Fruit fly (Drosophila melanogaster): Measurements from ENCODE around the gene CG13667.

DNA sequence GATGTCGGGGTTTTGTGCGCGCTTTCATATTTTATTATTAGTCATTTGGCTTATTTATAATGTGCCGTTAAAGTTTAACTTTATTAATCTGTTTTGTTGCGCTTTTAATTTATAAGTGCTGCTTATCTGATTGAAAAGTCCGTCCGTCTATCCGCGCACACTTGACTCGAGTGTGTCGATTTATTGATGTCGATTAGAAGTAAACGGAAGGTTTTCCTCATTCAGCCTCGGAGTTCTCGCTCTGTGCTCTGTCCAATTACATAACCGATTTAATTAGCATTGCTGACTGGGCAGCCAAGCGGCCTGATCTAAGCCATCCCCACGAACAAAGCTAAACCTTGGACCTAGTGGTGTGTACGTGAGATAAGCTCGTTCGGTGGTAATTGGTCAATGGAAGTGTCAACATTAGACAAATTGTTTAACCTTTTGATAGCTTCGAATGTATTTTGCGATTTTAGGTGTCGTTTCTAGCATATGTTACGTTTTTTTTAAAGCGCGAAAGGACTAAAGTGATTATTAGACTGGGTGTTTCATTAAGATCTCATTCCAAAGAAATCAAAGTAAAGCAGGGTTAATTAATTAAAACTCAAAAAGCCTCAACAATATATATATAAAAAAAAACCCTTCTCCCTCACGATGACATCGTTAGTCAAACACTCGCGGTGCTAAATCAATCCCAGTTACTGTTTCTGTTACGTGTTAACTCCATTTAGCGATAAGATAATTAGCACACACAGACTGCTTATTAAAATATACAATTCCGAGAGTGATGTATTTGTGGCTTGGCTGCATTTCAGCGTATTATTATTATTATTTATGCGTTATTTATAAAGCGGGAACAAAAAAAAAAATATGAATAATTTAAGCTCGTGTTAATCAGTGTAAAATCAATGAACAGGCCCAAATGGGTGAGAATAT is 48.4 kb downstream of the CG13667 start:
- no peak for TF ChIP-seq CG8478 (optimal IDR thresholded peaks at IDR 0.05)
- no peak for TF ChIP-seq CTCF (optimal IDR thresholded peaks at IDR 0.05)
